Worm (Caenorhabditis elegans) whole organism, L2 larva: ENCODE measurements around the gene ZK470.1.

Experiments
- C34F6.9 ChIP-seq: fragments of 150-350 bp; optimal IDR thresholded peaks from 2 replicates; lab custom pipeline; 2014; ENCODE audit warnings: missing biosample characterization, missing genetic modification characterization
- F13H6.1 ChIP-seq: sonication (generic microtip); optimal IDR thresholded peaks from 2 replicates; lab custom pipeline; 2016; ENCODE audit warnings: missing genetic modification characterization, missing compliant biosample characterization
- R02D3.7 ChIP-seq: fragments of 150-350 bp; optimal IDR thresholded peaks from 2 replicates; lab custom pipeline; 2014; ENCODE audit warnings: missing biosample characterization, missing genetic modification characterization
- Y55F3AM.14 ChIP-seq: fragments of 200-800 bp; sonication (Bioruptor generic); optimal IDR thresholded peaks from 2 replicates; lab custom pipeline; 2018; ENCODE audit warnings: mild to moderate bottlenecking, missing genetic modification characterization, missing compliant biosample characterization
- ZK546.5 ChIP-seq: sonication (generic microtip); optimal IDR thresholded peaks from 2 replicates; lab custom pipeline; 2017; ENCODE audit warnings: missing biosample characterization, missing genetic modification characterization
- alr-1 ChIP-seq: fragments of 150-350 bp; optimal IDR thresholded peaks from 2 replicates; lab custom pipeline; 2014; ENCODE audit warnings: missing biosample characterization, missing genetic modification characterization
- aly-2 ChIP-seq: fragments of 150-350 bp; optimal IDR thresholded peaks from 2 replicates; lab custom pipeline; 2014; ENCODE audit warnings: missing biosample characterization, missing genetic modification characterization
- ama-1 ChIP-seq: fragments of 150-350 bp; optimal IDR thresholded peaks from 2 replicates; lab custom pipeline; 2018; ENCODE audit warnings: inconsistent platforms
- blmp-1 ChIP-seq: sonication (generic microtip); optimal IDR thresholded peaks from 2 replicates; lab custom pipeline; 2017; ENCODE audit warnings: missing genetic modification characterization, mild to moderate bottlenecking, missing compliant biosample characterization, antibody characterized with exemption, moderate library complexity; ENCODE audit not compliant: insufficient read depth
- ceh-16 ChIP-seq: fragments of 150-350 bp; optimal IDR thresholded peaks from 2 replicates; lab custom pipeline; 2014; ENCODE audit warnings: missing biosample characterization, missing genetic modification characterization
- ceh-82 ChIP-seq: fragments of 150-350 bp; optimal IDR thresholded peaks from 2 replicates; lab custom pipeline; 2014; ENCODE audit warnings: missing biosample characterization, missing genetic modification characterization
- crh-2 ChIP-seq: sonication (generic microtip); optimal IDR thresholded peaks from 2 replicates; lab custom pipeline; 2017; ENCODE audit warnings: missing biosample characterization, missing genetic modification characterization
- dmd-4 ChIP-seq: sonication (generic microtip); optimal IDR thresholded peaks from 2 replicates; lab custom pipeline; 2017; ENCODE audit warnings: missing biosample characterization, missing genetic modification characterization
- egl-27 ChIP-seq: sonication (generic microtip); optimal IDR thresholded peaks from 3 replicates; lab custom pipeline; 2017; ENCODE audit warnings: missing biosample characterization, missing genetic modification reagents, missing genetic modification characterization
- elt-1 ChIP-seq: fragments of 150-350 bp; optimal IDR thresholded peaks from 2 replicates; lab custom pipeline; 2014; ENCODE audit warnings: missing biosample characterization, missing genetic modification characterization
- elt-3 ChIP-seq: sonication (generic microtip); optimal IDR thresholded peaks from 2 replicates; lab custom pipeline; 2017; ENCODE audit warnings: missing biosample characterization, missing genetic modification characterization
- fos-1 ChIP-seq: fragments of 150-350 bp; optimal IDR thresholded peaks from 2 replicates; lab custom pipeline; 2014; ENCODE audit warnings: missing biosample characterization, missing genetic modification characterization
- gmeb-1 ChIP-seq: fragments of 150-350 bp; optimal IDR thresholded peaks from 2 replicates; lab custom pipeline; 2014; ENCODE audit warnings: missing biosample characterization, missing genetic modification characterization
- lin-11 ChIP-seq: fragments of 150-350 bp; sonication (generic microtip); optimal IDR thresholded peaks from 2 replicates; lab custom pipeline; 2014; ENCODE audit warnings: missing biosample characterization, missing genetic modification characterization, inconsistent platforms, mixed read lengths
- lin-13 ChIP-seq: fragments of 150-350 bp; optimal IDR thresholded peaks from 2 replicates; lab custom pipeline; 2014; ENCODE audit warnings: missing biosample characterization, missing genetic modification reagents, missing genetic modification characterization
- lin-39 ChIP-seq: fragments of 150-350 bp; optimal IDR thresholded peaks from 2 replicates; lab custom pipeline; 2014; ENCODE audit warnings: missing biosample characterization, missing genetic modification reagents, missing genetic modification characterization
- lsy-2 ChIP-seq, 2 experiments: fragments of 150-350 bp in 1 of 2; sonication (generic microtip) in 1 of 2; optimal IDR thresholded peaks; 2 replicates each; lab custom pipeline; 2014 to 2017; ENCODE audit warnings: missing biosample characterization in 2 of 2, missing genetic modification characterization in 2 of 2
- mab-5 ChIP-seq: fragments of 150-350 bp; optimal IDR thresholded peaks from 2 replicates; lab custom pipeline; 2014; ENCODE audit warnings: missing biosample characterization, missing genetic modification characterization
- mbf-1 ChIP-seq: sonication (generic microtip); optimal IDR thresholded peaks from 2 replicates; lab custom pipeline; 2017; ENCODE audit warnings: missing biosample characterization, missing genetic modification characterization
- mdl-1 ChIP-seq, 2 experiments: fragments of 150-350 bp in 1 of 2; sonication (generic microtip) in 1 of 2; optimal IDR thresholded peaks; 2 replicates each; lab custom pipeline; 2017; ENCODE audit warnings: missing biosample characterization in 2 of 2, missing genetic modification characterization in 2 of 2
- nhr-10 ChIP-seq: sonication (generic microtip); optimal IDR thresholded peaks from 2 replicates; lab custom pipeline; 2017; ENCODE audit warnings: missing biosample characterization, missing genetic modification characterization
- nhr-11 ChIP-seq: fragments of 150-350 bp; optimal IDR thresholded peaks from 2 replicates; lab custom pipeline; 2014; ENCODE audit warnings: missing biosample characterization, missing genetic modification characterization
- nhr-12 ChIP-seq: fragments of 150-350 bp; optimal IDR thresholded peaks from 2 replicates; lab custom pipeline; 2014; ENCODE audit warnings: missing biosample characterization, missing genetic modification characterization
- nhr-129 ChIP-seq: fragments of 150-350 bp; optimal IDR thresholded peaks from 2 replicates; lab custom pipeline; 2014; ENCODE audit warnings: missing biosample characterization, missing genetic modification characterization
- nhr-21 ChIP-seq: fragments of 150-350 bp; optimal IDR thresholded peaks from 2 replicates; lab custom pipeline; 2014; ENCODE audit warnings: missing biosample characterization, missing genetic modification characterization
- nhr-23 ChIP-seq: fragments of 150-350 bp; optimal IDR thresholded peaks from 2 replicates; lab custom pipeline; 2014; ENCODE audit warnings: missing biosample characterization, missing genetic modification reagents, missing genetic modification characterization
- nhr-237 ChIP-seq: fragments of 150-350 bp; optimal IDR thresholded peaks from 2 replicates; lab custom pipeline; 2014; ENCODE audit warnings: missing biosample characterization, missing genetic modification characterization
- nhr-25 ChIP-seq: fragments of 150-350 bp; sonication (generic microtip); optimal IDR thresholded peaks from 3 replicates; lab custom pipeline; 2014; ENCODE audit warnings: missing biosample characterization, missing genetic modification characterization
- nhr-6 ChIP-seq: fragments of 150-350 bp; optimal IDR thresholded peaks from 2 replicates; lab custom pipeline; 2014; ENCODE audit warnings: missing biosample characterization, missing genetic modification characterization
- nhr-77 ChIP-seq: fragments of 150-350 bp; optimal IDR thresholded peaks from 2 replicates; lab custom pipeline; 2014; ENCODE audit warnings: missing biosample characterization, missing genetic modification characterization
- peb-1 ChIP-seq: fragments of 150-350 bp; optimal IDR thresholded peaks from 2 replicates; lab custom pipeline; 2014; ENCODE audit warnings: missing biosample characterization, missing genetic modification characterization
- sem-4 ChIP-seq: fragments of 150-350 bp; optimal IDR thresholded peaks from 2 replicates; lab custom pipeline; 2014; ENCODE audit warnings: missing biosample characterization, missing genetic modification reagents, missing genetic modification characterization
- skn-1 ChIP-seq: sonication (generic microtip); optimal IDR thresholded peaks from 2 replicates; lab custom pipeline; 2017; ENCODE audit warnings: missing biosample characterization, missing genetic modification characterization
- sma-3 ChIP-seq: sonication (generic microtip); optimal IDR thresholded peaks from 2 replicates; lab custom pipeline; 2016; ENCODE audit warnings: missing genetic modification reagents, missing genetic modification characterization, missing compliant biosample characterization
- sma-9 ChIP-seq, 2 experiments: fragments of 150-350 bp in 1 of 2; sonication (generic microtip) in 1 of 2; optimal IDR thresholded peaks; 2 replicates each; lab custom pipeline; 2014 to 2016; ENCODE audit warnings: missing genetic modification characterization in 2 of 2, mild to moderate bottlenecking in 1 of 2, missing biosample characterization in 1 of 2, missing compliant biosample characterization in 1 of 2, missing genetic modification reagents in 1 of 2, moderate library complexity in 1 of 2
- snpc-4 ChIP-seq: fragments of 150-350 bp; optimal IDR thresholded peaks from 2 replicates; lab custom pipeline; 2014; ENCODE audit warnings: missing biosample characterization, missing genetic modification characterization
- unc-39 ChIP-seq: fragments of 150-350 bp; optimal IDR thresholded peaks from 2 replicates; lab custom pipeline; 2014; ENCODE audit warnings: missing biosample characterization, missing genetic modification characterization
- unc-55 ChIP-seq: fragments of 150-350 bp; sonication (generic microtip); optimal IDR thresholded peaks from 3 replicates; lab custom pipeline; 2014; ENCODE audit warnings: missing biosample characterization, missing genetic modification reagents, missing genetic modification characterization
- unc-62 ChIP-seq: fragments of 150-350 bp; optimal IDR thresholded peaks from 2 replicates; lab custom pipeline; 2014; ENCODE audit warnings: missing biosample characterization, missing genetic modification reagents, missing genetic modification characterization
- zag-1 ChIP-seq: fragments of 150-350 bp; optimal IDR thresholded peaks from 2 replicates; lab custom pipeline; 2014; ENCODE audit warnings: missing biosample characterization, missing genetic modification characterization
- ztf-11 ChIP-seq: sonication (generic microtip); optimal IDR thresholded peaks from 2 replicates; lab custom pipeline; 2017; ENCODE audit warnings: missing biosample characterization, missing genetic modification characterization
- ztf-4 ChIP-seq: fragments of 150-350 bp; optimal IDR thresholded peaks from 2 replicates; lab custom pipeline; 2014; ENCODE audit warnings: missing biosample characterization, missing genetic modification characterization

The ZK470.1 gene

ce11 chrX:4177394-4177793 lies 13.9 kb downstream of the ZK470.1 start, which contains the start of gene ZK470.6:
ZK470.6 (minus strand) TSS chrX:4177494.
- no peak for TF ChIP-seq zag-1 (tag; lab: Kevin White, UChicago)
- no peak for TF ChIP-seq sem-4 (tag; lab: Kevin White, UChicago)
- TF ChIP-seq ZK546.5 (tag; lab: Kevin White, UChicago): no peak
- no peak for TF ChIP-seq mdl-1 (tag; optimal IDR thresholded peaks at IDR 0.05; lab: Kevin White, UChicago)
- no peak for TF ChIP-seq unc-62 (GFP tag; lab: Kevin White, UChicago)
- TF ChIP-seq ztf-11 (tag; lab: Kevin White, UChicago): no peak
- no peak for TF ChIP-seq alr-1 (tag; lab: Kevin White, UChicago)
- no peak for TF ChIP-seq peb-1
- no peak for TF ChIP-seq egl-27 (tag; lab: Kevin White, UChicago)
- no peak for TF ChIP-seq lin-11
- no peak for TF ChIP-seq mab-5
- TF ChIP-seq lin-13 (GFP tag; lab: Kevin White, UChicago): no peak
- no peak for TF ChIP-seq sma-3 (GFP tag; lab: Kevin White, UChicago)
- TF ChIP-seq aly-2 (tag; lab: Kevin White, UChicago): no peak
- TF ChIP-seq Y55F3AM.14 (GFP tag; lab: Kevin White, UChicago): no peak
- TF ChIP-seq unc-55: no peak
- TF ChIP-seq R02D3.7 (tag; lab: Kevin White, UChicago): no peak
- no peak for TF ChIP-seq C34F6.9

- no peak for TF ChIP-seq nhr-25 (tag; lab: Kevin White, UChicago)
- no peak for TF ChIP-seq alr-1 (tag; lab: Kevin White, UChicago)
Measured at ce11 chrX:4186656-4187055, 23.2 kb downstream of the ZK470.1 start, which contains the start of gene mrp-6. mrp-6 (minus strand) TSS chrX:4186756.

ce11 chrX:4190537-4191144 lies 27.1 kb downstream of the ZK470.1 start, which contains the start of gene vha-12:
vha-12 (plus strand) TSS chrX:4191094.
- TF ChIP-seq nhr-25 (tag; lab: Kevin White, UChicago): peak; percentile 91
- no peak for TF ChIP-seq Y55F3AM.14 (GFP tag; lab: Kevin White, UChicago)
- TF ChIP-seq elt-1: no peak
- no peak for TF ChIP-seq unc-39 (tag; lab: Kevin White, UChicago)
- peak; percentile 79 for TF ChIP-seq zag-1 (tag; lab: Kevin White, UChicago)
- TF ChIP-seq mab-5: peak; percentile 78
- TF ChIP-seq skn-1 (tag; lab: Kevin White, UChicago): no peak
- no peak for TF ChIP-seq peb-1
- TF ChIP-seq R02D3.7 (tag; lab: Kevin White, UChicago): no peak
- no peak for TF ChIP-seq unc-62 (GFP tag; lab: Kevin White, UChicago)
- peak; percentile 94 for TF ChIP-seq F13H6.1
- no peak for TF ChIP-seq elt-3 (tag; lab: Kevin White, UChicago)
- TF ChIP-seq sma-9 (GFP tag; optimal IDR thresholded peaks at IDR 0.05; lab: Kevin White, UChicago): peak; percentile 93
- no peak for TF ChIP-seq sma-9 (tag; optimal IDR thresholded peaks at IDR 0.05; lab: Kevin White, UChicago)
- TF ChIP-seq snpc-4 (tag; lab: Kevin White, UChicago): peak; percentile 66
- TF ChIP-seq unc-55: peak; percentile 93
- TF ChIP-seq nhr-12 (tag; lab: Kevin White, UChicago): no peak
- peak; percentile 90 for TF ChIP-seq lin-13 (GFP tag; lab: Kevin White, UChicago)
- peak; percentile 64 for TF ChIP-seq ama-1 (lab: Kevin White, UChicago)
- TF ChIP-seq ztf-11 (tag; lab: Kevin White, UChicago): no peak
- peak; percentile 87 for TF ChIP-seq sem-4 (tag; lab: Kevin White, UChicago)
- TF ChIP-seq lin-11: peak; percentile 86
- TF ChIP-seq ZK546.5 (tag; lab: Kevin White, UChicago): peak; percentile 26
- no peak for TF ChIP-seq ceh-16 (tag; lab: Kevin White, UChicago)
- peak; percentile 56 for TF ChIP-seq blmp-1 (tag; lab: Kevin White, UChicago)
- no peak for TF ChIP-seq lin-39 (tag; lab: Kevin White, UChicago)
- TF ChIP-seq alr-1 (tag; lab: Kevin White, UChicago): no peak
- TF ChIP-seq nhr-21 (tag; lab: Kevin White, UChicago): peak; percentile 91
- TF ChIP-seq crh-2 (tag; lab: Kevin White, UChicago): peak; percentile 97
- TF ChIP-seq nhr-10 (tag; lab: Kevin White, UChicago): peak; percentile 48
- TF ChIP-seq gmeb-1 (tag; lab: Kevin White, UChicago): peak; percentile 80
- peak; percentile 18 for TF ChIP-seq nhr-11
- no peak for TF ChIP-seq nhr-237 (tag; lab: Kevin White, UChicago)
- peak; percentile 62 for TF ChIP-seq ztf-4 (tag; lab: Kevin White, UChicago)
- peak; percentile 68 for TF ChIP-seq ceh-82 (tag; lab: Kevin White, UChicago)
- peak; percentile 71 for TF ChIP-seq nhr-6 (tag; lab: Kevin White, UChicago)
- TF ChIP-seq nhr-129 (tag; lab: Kevin White, UChicago): peak; percentile 91
- TF ChIP-seq lsy-2 (tag; optimal IDR thresholded peaks at IDR 0.05; lab: Kevin White, UChicago): peak; percentile 71 to 92
- no peak for TF ChIP-seq dmd-4
- peak; percentile 83 for TF ChIP-seq fos-1
- TF ChIP-seq C34F6.9: peak; percentile 95
- no peak for TF ChIP-seq nhr-23 (tag; lab: Kevin White, UChicago)
- peak; percentile 17 for TF ChIP-seq nhr-77 (tag; lab: Kevin White, UChicago)
- TF ChIP-seq mbf-1: no peak
- TF ChIP-seq mdl-1 (tag; optimal IDR thresholded peaks at IDR 0.05; lab: Kevin White, UChicago): peak; percentile 54 to 65
